Worm (Caenorhabditis elegans): ENCODE results near the gene Y22D7AL.3.

Gene Y22D7AL.3

ce11 chrIII:1602682-1603081, 38.6 kb upstream of the Y22D7AL.3 start:
- no peak for TF ChIP-seq snpc-4 (tag; optimal IDR thresholded peaks at IDR 0.05)
- no peak for TF ChIP-seq sem-2 (GFP tag; optimal IDR thresholded peaks at IDR 0.05)
- TF ChIP-seq unc-120 (tag; optimal IDR thresholded peaks at IDR 0.05; ENCODE audit: poor library complexity, severe bottlenecking) = no peak
- TF ChIP-seq drap-1 (GFP tag; optimal IDR thresholded peaks at IDR 0.05) = no peak
- no peak for TF ChIP-seq M03D4.4 (tag; optimal IDR thresholded peaks at IDR 0.05)
- TF ChIP-seq nhr-237 (tag; optimal IDR thresholded peaks at IDR 0.05) = no peak
- no peak for TF ChIP-seq nhr-2 (tag; optimal IDR thresholded peaks at IDR 0.05)
- no peak for TF ChIP-seq mab-5 (tag; optimal IDR thresholded peaks at IDR 0.05)
- TF ChIP-seq ceh-83 (GFP tag; optimal IDR thresholded peaks at IDR 0.05) = no peak
- no peak for TF ChIP-seq bed-3 (GFP tag; optimal IDR thresholded peaks at IDR 0.05)
- no peak for TF ChIP-seq sptf-1 (tag; optimal IDR thresholded peaks at IDR 0.05)
- TF ChIP-seq cnd-1 (tag; optimal IDR thresholded peaks at IDR 0.05) = no peak

DNA sequence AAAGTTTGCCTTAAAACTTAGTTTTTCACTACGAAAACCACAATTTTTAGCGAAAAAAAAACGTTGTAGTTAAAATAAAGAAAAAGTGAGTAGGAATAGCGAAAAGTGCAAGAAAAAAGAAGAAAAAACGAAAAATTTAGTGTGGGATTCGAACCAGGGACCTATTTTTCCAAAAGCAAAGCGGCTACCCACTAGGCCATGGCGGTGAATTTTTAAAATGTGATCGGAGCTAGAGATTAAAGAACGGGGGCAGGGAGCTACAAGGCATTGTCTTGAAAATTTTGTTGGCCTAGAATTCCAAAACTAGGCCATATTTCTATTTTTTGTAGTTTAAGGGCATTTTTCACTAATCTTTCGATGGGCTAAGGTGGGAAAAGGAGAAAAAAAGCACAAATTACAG, 37.5 kb upstream of the Y22D7AL.3 start:
- no peak for TF ChIP-seq flh-1 (GFP tag; optimal IDR thresholded peaks at IDR 0.05)
- TF ChIP-seq nhr-76 (tag; optimal IDR thresholded peaks at IDR 0.05) = no peak
- no peak for TF ChIP-seq ztf-11 (tag; optimal IDR thresholded peaks at IDR 0.05)
- TF ChIP-seq ceh-83 (GFP tag; optimal IDR thresholded peaks at IDR 0.05) = no peak
- TF ChIP-seq lin-13 (tag; optimal IDR thresholded peaks at IDR 0.05) = no peak
- no peak for TF ChIP-seq unc-62 (GFP tag; optimal IDR thresholded peaks at IDR 0.05)
- TF ChIP-seq ham-2 (GFP tag; optimal IDR thresholded peaks at IDR 0.05) = no peak
- no peak for TF ChIP-seq lsy-2 (tag; optimal IDR thresholded peaks at IDR 0.05)
- TF ChIP-seq mls-2 (tag; optimal IDR thresholded peaks at IDR 0.05) = no peak
- TF ChIP-seq elt-1 (tag; optimal IDR thresholded peaks at IDR 0.05; ENCODE audit: borderline replicate concordance, insufficient read depth) = no peak
- TF ChIP-seq snpc-4 (tag; optimal IDR thresholded peaks at IDR 0.05) = no peak
- no peak for TF ChIP-seq ces-1 (GFP tag; optimal IDR thresholded peaks at IDR 0.05)

DNA sequence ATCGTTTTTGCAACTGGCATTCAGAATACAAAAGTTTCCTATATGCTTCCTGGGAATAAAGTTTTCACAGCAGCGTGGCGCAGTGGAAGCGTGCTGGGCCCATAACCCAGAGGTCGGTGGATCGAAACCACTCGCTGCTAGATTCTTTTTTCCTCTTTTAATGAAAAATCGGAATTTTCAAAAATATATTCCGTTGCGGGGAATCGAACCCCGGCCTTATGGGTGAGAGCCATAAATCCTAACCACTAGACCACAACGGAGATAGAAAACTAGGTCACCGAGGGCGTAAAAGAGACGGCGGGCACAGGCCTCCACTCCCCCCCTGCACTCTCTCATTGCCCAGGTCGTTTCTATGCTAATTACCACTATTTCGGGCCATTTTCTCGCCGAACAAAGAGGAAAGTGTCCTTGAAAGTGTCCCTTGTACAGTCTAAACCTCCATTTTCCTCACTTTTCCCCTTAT, 36.7 kb upstream of the Y22D7AL.3 start, which contains the start of gene Y22D7AL.6:
TSS of gene Y22D7AL.6 (plus strand) at position 413 of the 463 bp plus-strand sequence.
- TF ChIP-seq drap-1 (GFP tag; optimal IDR thresholded peaks at IDR 0.05) (peak; percentile 79), ceh-43 (GFP tag; optimal IDR thresholded peaks at IDR 0.05) (peak; percentile 81), nhr-237 (tag; optimal IDR thresholded peaks at IDR 0.05) (no peak), ztf-11 (tag; optimal IDR thresholded peaks at IDR 0.05) (no peak), blmp-1 (tag; optimal IDR thresholded peaks at IDR 0.05) (peak; percentile 5), tbx-8 (GFP tag; optimal IDR thresholded peaks at IDR 0.05) (peak; percentile 18), nhr-2 (tag; optimal IDR thresholded peaks at IDR 0.05) (no peak), lsy-2 (tag; optimal IDR thresholded peaks at IDR 0.05) (no peak), ceh-39 (tag; optimal IDR thresholded peaks at IDR 0.05) (no peak), zip-8 (tag; optimal IDR thresholded peaks at IDR 0.05) (no peak), ham-2 (GFP tag; optimal IDR thresholded peaks at IDR 0.05) (peak; percentile 74), lin-13 (tag; optimal IDR thresholded peaks at IDR 0.05) (peak; percentile 56), snpc-4 (tag; optimal IDR thresholded peaks at IDR 0.05) (no peak), unc-120 (tag; optimal IDR thresholded peaks at IDR 0.05; ENCODE audit: poor library complexity, severe bottlenecking) (peak; percentile 67), cnd-1 (tag; optimal IDR thresholded peaks at IDR 0.05) (peak; percentile 41), unc-62 (GFP tag; optimal IDR thresholded peaks at IDR 0.05) (no peak), lin-32 (GFP tag; optimal IDR thresholded peaks at IDR 0.05) (peak; percentile 45), ceh-83 (GFP tag; optimal IDR thresholded peaks at IDR 0.05) (peak; percentile 87), mls-2 (tag; optimal IDR thresholded peaks at IDR 0.05) (peak; percentile 88), mep-1 (tag; optimal IDR thresholded peaks at IDR 0.05) (peak; percentile 48), mab-5 (tag; optimal IDR thresholded peaks at IDR 0.05) (no peak), ces-1 (GFP tag; optimal IDR thresholded peaks at IDR 0.05) (no peak), nhr-76 (tag; optimal IDR thresholded peaks at IDR 0.05) (no peak), nhr-28 (tag; optimal IDR thresholded peaks at IDR 0.05) (no peak), pha-4 (tag; optimal IDR thresholded peaks at IDR 0.05) (no peak), M03D4.4 (tag; optimal IDR thresholded peaks at IDR 0.05) (peak; percentile 85), sem-2 (GFP tag; optimal IDR thresholded peaks at IDR 0.05) (peak; percentile 72), flh-1 (GFP tag; optimal IDR thresholded peaks at IDR 0.05) (peak; percentile 62), sptf-1 (tag; optimal IDR thresholded peaks at IDR 0.05) (peak; percentile 86), nhr-12 (tag; optimal IDR thresholded peaks at IDR 0.05) (no peak), elt-1 (tag; optimal IDR thresholded peaks at IDR 0.05; ENCODE audit: borderline replicate concordance, insufficient read depth) (no peak), bed-3 (GFP tag; optimal IDR thresholded peaks at IDR 0.05) (peak; percentile 62), elt-3 (tag; optimal IDR thresholded peaks at IDR 0.05) (no peak), hlh-1 (tag; optimal IDR thresholded peaks at IDR 0.05) (no peak), unc-39 (tag; optimal IDR thresholded peaks at IDR 0.05) (no peak)
